Fruit fly (Drosophila melanogaster) whole organism, wandering third instar larva: Measurements from ENCODE around the gene RPA1.

Source experiments
- Abd-B ChIP-seq: fragments of >200 bp; optimal IDR thresholded peaks from 2 replicates; lab custom pipeline; 2017; ENCODE audit warnings: missing biosample characterization, missing genetic modification characterization
- CG32264 ChIP-seq: fragments of 200-800 bp; sonication (Bioruptor generic); optimal IDR thresholded peaks from 2 replicates; lab custom pipeline; 2016; ENCODE audit warnings: missing biosample characterization, missing genetic modification characterization
- CG9705 ChIP-seq: fragments of 200-800 bp; sonication (Bioruptor generic); optimal IDR thresholded peaks from 2 replicates; lab custom pipeline; 2018; ENCODE audit warnings: missing biosample characterization, mild to moderate bottlenecking, missing genetic modification characterization
- CrebA ChIP-seq: fragments of 200-800 bp; sonication (Bioruptor generic); optimal IDR thresholded peaks from 2 replicates; lab custom pipeline; 2016; ENCODE audit warnings: missing biosample characterization, mild to moderate bottlenecking, missing genetic modification characterization, borderline replicate concordance
- Dif ChIP-seq: fragments of 200-275, 200-300 bp; sonication (Bioruptor generic); optimal IDR thresholded peaks from 2 replicates; lab custom pipeline; 2018; ENCODE audit warnings: missing biosample characterization, missing genetic modification characterization; ENCODE audit not compliant: partially characterized antibody
- HLH106 ChIP-seq: fragments of 200-800 bp; optimal IDR thresholded peaks from 3 replicates; lab custom pipeline; 2019; ENCODE audit warnings: missing biosample characterization, mild to moderate bottlenecking, missing genetic modification characterization, moderate library complexity
- Hnf4 ChIP-seq: fragments of 200-800 bp; sonication (Bioruptor generic); optimal IDR thresholded peaks from 2 replicates; lab custom pipeline; 2016; ENCODE audit warnings: missing biosample characterization, mild to moderate bottlenecking, missing genetic modification characterization
- Hr83 ChIP-seq: fragments of 200-300 bp; sonication (Bioruptor generic); optimal IDR thresholded peaks from 2 replicates; lab custom pipeline; 2016; ENCODE audit warnings: missing biosample characterization, mild to moderate bottlenecking, missing genetic modification characterization, moderate library complexity; ENCODE audit not compliant: poor library complexity, severe bottlenecking
- Jra ChIP-seq: sonication (Bioruptor generic); optimal IDR thresholded peaks from 2 replicates; lab custom pipeline; 2016; ENCODE audit warnings: missing biosample characterization, missing genetic modification characterization
- Mio ChIP-seq: sonication (Bioruptor generic); optimal IDR thresholded peaks from 2 replicates; lab custom pipeline; 2016; ENCODE audit warnings: missing biosample characterization, missing genetic modification characterization
- Myc ChIP-seq: fragments of >200 bp; optimal IDR thresholded peaks from 2 replicates; lab custom pipeline; 2017
- N ChIP-seq: fragments of >200 bp; optimal IDR thresholded peaks from 2 replicates; lab custom pipeline; 2018; ENCODE audit warnings: missing biosample characterization, missing external identifiers, missing genetic modification characterization
- OdsH ChIP-seq: fragments of 200-800 bp; sonication (Bioruptor generic); optimal IDR thresholded peaks from 2 replicates; lab custom pipeline; 2016; ENCODE audit warnings: missing biosample characterization, mild to moderate bottlenecking, missing genetic modification characterization
- Rel ChIP-seq, 2 experiments: fragments of 200-800 bp; sonication (Bioruptor generic) in 1 of 2; optimal IDR thresholded peaks; 2 replicates in 1 of 2; 3 replicates in 1 of 2; lab custom pipeline; 2016 to 2019; ENCODE audit warnings: mild to moderate bottlenecking in 2 of 2, missing biosample characterization in 2 of 2, missing genetic modification characterization in 2 of 2, moderate library complexity in 1 of 2
- Sp1 ChIP-seq: fragments of 200-800 bp; sonication (Bioruptor generic); optimal IDR thresholded peaks from 3 replicates; lab custom pipeline; 2019; ENCODE audit warnings: missing biosample characterization, mild to moderate bottlenecking, missing genetic modification characterization, moderate library complexity
- Vsx2 ChIP-seq: fragments of 200-300, 225-300 bp; sonication (Bioruptor generic); optimal IDR thresholded peaks from 2 replicates; lab custom pipeline; 2018; ENCODE audit warnings: missing biosample characterization, missing genetic modification characterization; ENCODE audit not compliant: partially characterized antibody
- br ChIP-seq: fragments of 200-800 bp; sonication (Bioruptor generic); optimal IDR thresholded peaks from 2 replicates; lab custom pipeline; 2016; ENCODE audit warnings: missing biosample characterization, missing genetic modification characterization
- brk ChIP-seq: fragments of 200-800 bp; sonication (Bioruptor generic); optimal IDR thresholded peaks from 2 replicates; lab custom pipeline; 2016; ENCODE audit warnings: missing biosample characterization, mild to moderate bottlenecking, missing genetic modification characterization
- dmrt93B ChIP-seq: fragments of 200-800 bp; sonication (Bioruptor generic); optimal IDR thresholded peaks from 2 replicates; lab custom pipeline; 2018; ENCODE audit warnings: missing biosample characterization, mild to moderate bottlenecking, missing genetic modification characterization
- dsf ChIP-seq: sonication (Bioruptor generic); optimal IDR thresholded peaks from 2 replicates; lab custom pipeline; 2016; ENCODE audit warnings: missing biosample characterization, missing genetic modification characterization, borderline replicate concordance
- ey ChIP-seq: fragments of 200-800 bp; sonication (Bioruptor generic); optimal IDR thresholded peaks from 2 replicates; lab custom pipeline; 2016; ENCODE audit warnings: missing biosample characterization, missing genetic modification characterization
- foxo ChIP-seq, 2 experiments: fragments of 200-800 bp; sonication (Bioruptor generic); optimal IDR thresholded peaks; 2 replicates in 1 of 2; 3 replicates in 1 of 2; lab custom pipeline; 2016 to 2017; ENCODE audit warnings: missing biosample characterization in 2 of 2, missing genetic modification characterization in 2 of 2
- fru ChIP-seq: fragments of 200-800 bp; sonication (Bioruptor generic); optimal IDR thresholded peaks from 3 replicates; lab custom pipeline; 2016; ENCODE audit warnings: missing biosample characterization, mild to moderate bottlenecking, missing genetic modification characterization
- h ChIP-seq: fragments of 200-800 bp; sonication (Bioruptor generic); optimal IDR thresholded peaks from 3 replicates; lab custom pipeline; 2016; ENCODE audit warnings: missing biosample characterization, mild to moderate bottlenecking, missing genetic modification characterization
- jim ChIP-seq: fragments of 175-275, 200-325 bp; sonication (Bioruptor generic); optimal IDR thresholded peaks from 2 replicates; lab custom pipeline; 2016; ENCODE audit warnings: missing biosample characterization, mild to moderate bottlenecking, missing genetic modification characterization
- lola ChIP-seq: fragments of >200 bp; optimal IDR thresholded peaks from 2 replicates; lab custom pipeline; 2017; ENCODE audit warnings: missing biosample characterization, missing genetic modification characterization
- psq ChIP-seq: fragments of 200-800 bp; sonication (Bioruptor generic); optimal IDR thresholded peaks from 3 replicates; lab custom pipeline; 2017; ENCODE audit warnings: missing biosample characterization, mild to moderate bottlenecking, missing genetic modification characterization, moderate library complexity
- rgr ChIP-seq: fragments of 200-800 bp; sonication (Bioruptor generic); optimal IDR thresholded peaks from 3 replicates; lab custom pipeline; 2016; ENCODE audit warnings: missing biosample characterization, mild to moderate bottlenecking, missing genetic modification characterization
- sage ChIP-seq: fragments of 200-800 bp; sonication (Bioruptor generic); optimal IDR thresholded peaks from 2 replicates; lab custom pipeline; 2016; ENCODE audit warnings: missing biosample characterization, mild to moderate bottlenecking, missing genetic modification characterization
- sv ChIP-seq: fragments of 200-800 bp; sonication (Bioruptor generic); optimal IDR thresholded peaks from 3 replicates; lab custom pipeline; 2016; ENCODE audit warnings: missing biosample characterization, missing genetic modification characterization
- tai ChIP-seq: sonication (Bioruptor generic); optimal IDR thresholded peaks from 2 replicates; lab custom pipeline; 2016; ENCODE audit warnings: missing biosample characterization, missing genetic modification characterization
- usp ChIP-seq: fragments of >200 bp; optimal IDR thresholded peaks from 2 replicates; lab custom pipeline; 2017; ENCODE audit warnings: missing biosample characterization, missing genetic modification characterization
- woc ChIP-seq: sonication (Bioruptor generic); optimal IDR thresholded peaks from 2 replicates; lab custom pipeline; 2016; ENCODE audit warnings: missing biosample characterization, mild to moderate bottlenecking, missing genetic modification characterization

RPA1 gene

dm6 chr3R:8240302-8240682 lies 24.0 kb downstream of the RPA1 start, which contains the start of gene Ada2b:
Ada2b (minus strand) TSS chr3R:8240515.
- TF ChIP-seq woc (peak; percentile 51), ey (GFP tag; lab: Kevin White, UChicago) (no peak), Myc (peak; percentile 83), fru (peak; percentile 70)
- TF ChIP-seq, all 38 proteins: peak for 3

DNA sequence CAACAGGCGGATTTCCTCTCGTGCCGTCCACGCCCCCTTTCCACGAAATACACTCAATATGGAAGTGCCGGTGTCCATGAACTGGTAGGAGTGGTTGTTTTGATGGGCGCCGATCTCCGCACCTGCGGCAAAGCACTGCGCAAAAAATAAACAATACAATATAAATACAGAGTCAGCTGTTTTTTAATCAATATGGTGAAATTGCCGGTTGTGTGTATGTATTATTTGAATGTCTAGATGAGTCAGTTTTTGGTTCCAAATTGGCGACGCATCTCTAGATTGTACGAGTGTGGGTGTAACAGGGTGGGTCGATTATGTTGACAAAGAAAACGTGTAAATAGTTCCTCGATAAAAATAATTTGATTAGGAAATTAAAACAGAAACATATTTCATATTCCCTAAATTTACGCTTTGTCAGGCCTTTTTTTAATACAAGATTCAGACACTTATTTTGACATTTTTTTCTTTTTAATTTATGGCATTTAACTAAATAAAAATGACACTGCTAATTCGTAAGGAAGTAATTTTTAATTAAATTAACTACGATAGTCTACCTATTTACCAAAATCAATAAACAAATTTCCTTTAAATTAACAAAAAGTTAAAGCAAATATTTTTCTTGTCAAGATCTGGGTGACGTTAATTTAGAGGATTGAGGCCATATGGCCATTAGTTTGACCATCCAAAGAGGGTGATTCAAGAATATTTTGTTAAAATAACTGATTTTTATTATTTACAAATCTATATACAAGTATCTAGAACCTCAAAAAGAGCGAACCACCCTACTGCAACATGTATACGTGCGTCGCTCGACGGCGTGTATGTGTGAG lies 24.6 kb downstream of the RPA1 start:
- peak; percentile 32 for TF ChIP-seq Rel (GFP tag; optimal IDR thresholded peaks at IDR 0.05; lab: Kevin White, UChicago)
- TF ChIP-seq Rel (tag; optimal IDR thresholded peaks at IDR 0.05; lab: Kevin White, UChicago): peak; percentile 49
- peak; percentile 44 for TF ChIP-seq fru
- peak; percentile 29 for TF ChIP-seq dsf (GFP tag; lab: Kevin White, UChicago)
- TF ChIP-seq HLH106 (tag; lab: Kevin White, UChicago): peak; percentile 87
- TF ChIP-seq ey (GFP tag; lab: Kevin White, UChicago): peak; percentile 83
- TF ChIP-seq Dif: no peak
- TF ChIP-seq Sp1 (GFP tag; lab: Kevin White, UChicago): peak; percentile 93
- peak; percentile 66 for TF ChIP-seq CG9705 (GFP tag; lab: Kevin White, UChicago)
- peak; percentile 84 for TF ChIP-seq OdsH (GFP tag; lab: Kevin White, UChicago)
- peak; percentile 74 for TF ChIP-seq br (GFP tag; lab: Kevin White, UChicago)
- no peak for TF ChIP-seq CrebA (GFP tag; lab: Kevin White, UChicago)
- peak; percentile 85 for TF ChIP-seq rgr
- peak; percentile 39 for TF ChIP-seq Hr83 (GFP tag; lab: Kevin White, UChicago)
- no peak for TF ChIP-seq Vsx2 (GFP tag; lab: Kevin White, UChicago)
- TF ChIP-seq Hnf4: peak; percentile 49
- TF ChIP-seq CG32264 (GFP tag; lab: Kevin White, UChicago): peak; percentile 43
- TF ChIP-seq Mio: peak; percentile 34
- peak; percentile 82 for TF ChIP-seq h (GFP tag; lab: Kevin White, UChicago)
- TF ChIP-seq psq (GFP tag; lab: Kevin White, UChicago): peak; percentile 82
- peak; percentile 72 for TF ChIP-seq woc
- peak; percentile 56 for TF ChIP-seq sage
- peak in 1 of 2 experiments; percentile 90 for TF ChIP-seq foxo (GFP tag; optimal IDR thresholded peaks at IDR 0.05; lab: Kevin White, UChicago)
- TF ChIP-seq tai (GFP tag; lab: Kevin White, UChicago): no peak
- no peak for TF ChIP-seq N (GFP tag; lab: Kevin White, UChicago)
- no peak for TF ChIP-seq Abd-B (GFP tag; lab: Kevin White, UChicago)
- peak; percentile 71 for TF ChIP-seq Jra
- TF ChIP-seq brk (GFP tag; lab: Kevin White, UChicago): peak; percentile 63
- TF ChIP-seq sv (GFP tag; lab: Kevin White, UChicago): peak; percentile 78
- no peak for TF ChIP-seq jim (GFP tag; lab: Kevin White, UChicago)
- peak; percentile 69 for TF ChIP-seq dmrt93B (GFP tag; lab: Kevin White, UChicago)

- TF ChIP-seq CG9705 (GFP tag; lab: Kevin White, UChicago) (no peak), rgr (peak; percentile 41), fru (no peak), ey (GFP tag; lab: Kevin White, UChicago) (peak; percentile 36), foxo (GFP tag; optimal IDR thresholded peaks at IDR 0.05; lab: Kevin White, UChicago) (peak in 1 of 2 experiments; percentile 21), Hnf4 (peak; percentile 28), br (GFP tag; lab: Kevin White, UChicago) (peak; percentile 18)
Measured at dm6 chr3R:8233864-8234263, 30.4 kb downstream of the RPA1 start.

DNA sequence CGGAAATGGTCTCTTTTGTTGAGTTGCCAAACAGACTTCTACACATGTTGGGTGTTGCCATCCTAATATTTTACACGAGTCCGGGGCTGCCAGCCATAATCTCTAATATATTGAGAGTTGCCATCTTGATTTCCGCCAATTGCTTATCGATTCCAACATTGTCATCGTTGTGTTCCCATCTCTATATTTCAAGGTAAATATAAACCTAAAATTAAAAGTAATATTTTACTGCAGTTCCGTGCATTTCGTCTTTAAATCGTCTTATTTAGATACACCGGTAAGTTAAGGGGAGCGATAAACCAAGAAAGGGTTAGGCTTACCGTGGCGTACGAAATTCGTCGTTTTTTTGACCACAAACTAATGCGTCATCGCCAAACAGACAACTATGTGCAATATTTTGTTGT lies 30.9 kb downstream of the RPA1 start, which contains the start of gene PolI:
TSS of gene PolI (plus strand) at position 138 of the 404 bp plus-strand sequence.
- TF ChIP-seq Sp1 (GFP tag; lab: Kevin White, UChicago) (no peak), CG9705 (GFP tag; lab: Kevin White, UChicago) (peak; percentile 15), Jra (peak; percentile 35), Hr83 (GFP tag; lab: Kevin White, UChicago) (peak; percentile 51), h (GFP tag; lab: Kevin White, UChicago) (peak; percentile 45), Myc (peak; percentile 90), ey (GFP tag; lab: Kevin White, UChicago) (peak; percentile 14), usp (GFP tag; lab: Kevin White, UChicago) (no peak), dsf (GFP tag; lab: Kevin White, UChicago) (no peak), CG32264 (GFP tag; lab: Kevin White, UChicago) (no peak), foxo (GFP tag; optimal IDR thresholded peaks at IDR 0.05; lab: Kevin White, UChicago) (peak in 1 of 2 experiments; percentile 34), Rel (GFP tag; optimal IDR thresholded peaks at IDR 0.05; lab: Kevin White, UChicago) (no peak), Rel (tag; optimal IDR thresholded peaks at IDR 0.05; lab: Kevin White, UChicago) (peak; percentile 49), Dif (no peak), Hnf4 (peak; percentile 31), woc (no peak), lola (GFP tag; lab: Kevin White, UChicago) (no peak), rgr (peak; percentile 18), fru (peak; percentile 28), tai (GFP tag; lab: Kevin White, UChicago) (no peak), sage (peak; percentile 67), HLH106 (tag; lab: Kevin White, UChicago) (peak; percentile 28)
